Fruit fly (Drosophila melanogaster) whole organism, embryonic: Measurements from ENCODE around the gene gNacalpha.

Experiments used
- BEAF-32 ChIP-seq: fragments of 200-800 bp; sonication (Bioruptor generic); optimal IDR thresholded peaks from 3 replicates; lab custom pipeline; 2017; ENCODE audit warnings: missing biosample characterization, missing genetic modification characterization, mild to moderate bottlenecking, moderate library complexity, missing genetic modification reagents
- Bgb ChIP-seq: fragments of 200-800 bp; sonication (Bioruptor generic); IDR thresholded peaks from 2 replicates; pipeline ENCODE4 v1.3.6; 2022; ENCODE audit warnings: missing biosample characterization, missing genetic modification characterization; ENCODE audit not compliant: partially characterized antibody
- CG10431 ChIP-seq: fragments of 200-800 bp; sonication (Bioruptor generic); optimal IDR thresholded peaks from 3 replicates; lab custom pipeline; 2018; ENCODE audit warnings: missing biosample characterization, mild to moderate bottlenecking, missing genetic modification characterization
- CG11085 ChIP-seq: fragments of 200-800 bp; sonication (Bioruptor generic); IDR thresholded peaks from 2 replicates; pipeline ENCODE4 v1.3.6; 2022; ENCODE audit warnings: missing biosample characterization, missing genetic modification characterization
- CG11398 ChIP-seq: fragments of 200-800 bp; sonication (Bioruptor generic); optimal IDR thresholded peaks from 2 replicates; lab custom pipeline; 2016; ENCODE audit warnings: missing biosample characterization, missing genetic modification characterization
- CG11560 ChIP-seq: fragments of 200-800 bp; sonication (Bioruptor generic); IDR thresholded peaks from 3 replicates; pipeline ENCODE4 v1.3.6; 2022; ENCODE audit warnings: missing biosample characterization, missing genetic modification characterization
- CG15479 ChIP-seq: fragments of 200-800 bp; sonication (Bioruptor generic); optimal IDR thresholded peaks from 3 replicates; lab custom pipeline; 2019; ENCODE audit warnings: missing biosample characterization, mild to moderate bottlenecking, missing genetic modification characterization, moderate library complexity
- CG17385 ChIP-seq: fragments of 200-800 bp; sonication (Bioruptor generic); optimal IDR thresholded peaks from 3 replicates; lab custom pipeline; 2018; ENCODE audit warnings: missing biosample characterization, mild to moderate bottlenecking, missing genetic modification characterization
- CG18262 ChIP-seq: fragments of 200-800 bp; optimal IDR thresholded peaks from 3 replicates; lab custom pipeline; 2019; ENCODE audit warnings: missing biosample characterization, mild to moderate bottlenecking, missing genetic modification characterization, moderate library complexity
- CG7786 ChIP-seq: fragments of 200-800 bp; sonication (Bioruptor generic); optimal IDR thresholded peaks from 2 replicates; lab custom pipeline; 2016; ENCODE audit warnings: missing biosample characterization, missing genetic modification characterization
- CG7839 ChIP-seq: fragments of 200-800 bp; sonication (Bioruptor generic); optimal IDR thresholded peaks from 3 replicates; lab custom pipeline; 2018; ENCODE audit warnings: missing biosample characterization, mild to moderate bottlenecking, missing genetic modification characterization, moderate library complexity
- D ChIP-seq, 2 experiments: fragments of 200-800 bp in 1 of 2; fragments of >200 bp in 1 of 2; sonication (Bioruptor generic) in 1 of 2; optimal IDR thresholded peaks; 2 replicates in 1 of 2; 3 replicates in 1 of 2; lab custom pipeline; 2017; ENCODE audit warnings: mild to moderate bottlenecking in 1 of 2, missing biosample characterization in 1 of 2, missing genetic modification characterization in 1 of 2, missing genetic modification reagents in 1 of 2
- Deaf1 ChIP-seq: fragments of 200-800 bp; optimal IDR thresholded peaks from 3 replicates; lab custom pipeline; 2019; ENCODE audit warnings: missing biosample characterization, mild to moderate bottlenecking, missing genetic modification characterization, moderate library complexity
- Fer2 ChIP-seq: fragments of 200-800 bp; sonication (Bioruptor generic); optimal IDR thresholded peaks from 2 replicates; lab custom pipeline; 2018; ENCODE audit warnings: missing biosample characterization, mild to moderate bottlenecking, missing genetic modification characterization, moderate library complexity
- HLH3B ChIP-seq: fragments of 200-800 bp; sonication (Bioruptor generic); IDR thresholded peaks from 2 replicates; pipeline ENCODE4 v1.3.6; 2022; ENCODE audit warnings: missing biosample characterization, missing genetic modification characterization
- Hr51 ChIP-seq, 2 experiments: fragments of 200-800 bp; sonication (Bioruptor generic); optimal IDR thresholded peaks; 2 replicates in 1 of 2; 3 replicates in 1 of 2; lab custom pipeline; 2016 to 2018; ENCODE audit warnings: missing biosample characterization in 2 of 2, missing genetic modification characterization in 2 of 2, mild to moderate bottlenecking in 1 of 2, moderate library complexity in 1 of 2
- Hr78 ChIP-seq, 2 experiments: fragments of 200-800 bp in 1 of 2; fragments of >200 bp in 1 of 2; sonication (Bioruptor generic) in 1 of 2; optimal IDR thresholded peaks; 2 replicates each; lab custom pipeline; 2017 to 2019; ENCODE audit warnings: missing biosample characterization in 2 of 2, missing genetic modification characterization in 2 of 2, mild to moderate bottlenecking in 1 of 2, moderate library complexity in 1 of 2
- MTF-1 ChIP-seq: fragments of 200-800 bp; sonication (Bioruptor generic); optimal IDR thresholded peaks from 2 replicates; lab custom pipeline; 2018; ENCODE audit warnings: missing biosample characterization, mild to moderate bottlenecking, missing genetic modification characterization, borderline replicate concordance
- Xrp1 ChIP-seq: fragments of 200-800 bp; sonication (Bioruptor generic); IDR thresholded peaks from 2 replicates; pipeline ENCODE4 v1.3.6; 2022; ENCODE audit warnings: missing biosample characterization, missing genetic modification characterization
- bsh ChIP-seq, 2 experiments: fragments of 200-800 bp; sonication (Bioruptor generic); optimal IDR thresholded peaks; 2 replicates each; lab custom pipeline; 2017 to 2018; ENCODE audit warnings: mild to moderate bottlenecking in 2 of 2, missing biosample characterization in 2 of 2, missing genetic modification characterization in 2 of 2, moderate library complexity in 1 of 2
- cg ChIP-seq: fragments of 200-800 bp; sonication (Bioruptor generic); optimal IDR thresholded peaks from 3 replicates; lab custom pipeline; 2019; ENCODE audit warnings: missing biosample characterization, mild to moderate bottlenecking, missing genetic modification characterization, moderate library complexity
- chm ChIP-seq: fragments of 200-800 bp; sonication (Bioruptor generic); IDR thresholded peaks from 2 replicates; pipeline ENCODE4 v1.3.6; 2022; ENCODE audit warnings: missing biosample characterization, missing genetic modification characterization
- chn ChIP-seq: fragments of 200-800 bp; sonication (Bioruptor generic); optimal IDR thresholded peaks from 2 replicates; lab custom pipeline; 2016; ENCODE audit warnings: missing biosample characterization, missing genetic modification characterization
- dpn ChIP-seq, 2 experiments: fragments of 200-800 bp; sonication (Bioruptor generic); optimal IDR thresholded peaks; 3 replicates each; lab custom pipeline; 2016; ENCODE audit warnings: missing biosample characterization in 2 of 2, missing genetic modification characterization in 2 of 2
- fd3F ChIP-seq: fragments of 200-800 bp; sonication (Bioruptor generic); optimal IDR thresholded peaks from 2 replicates; lab custom pipeline; 2018; ENCODE audit warnings: missing biosample characterization, mild to moderate bottlenecking, missing genetic modification characterization, moderate library complexity
- fd64A ChIP-seq: fragments of 200-800 bp; sonication (Bioruptor generic); optimal IDR thresholded peaks from 3 replicates; lab custom pipeline; 2018; ENCODE audit warnings: missing biosample characterization, mild to moderate bottlenecking, missing genetic modification characterization
- gem ChIP-seq: fragments of 200-800 bp; sonication (Bioruptor generic); optimal IDR thresholded peaks from 2 replicates; lab custom pipeline; 2019; ENCODE audit warnings: missing biosample characterization, mild to moderate bottlenecking, missing genetic modification characterization, moderate library complexity
- grn ChIP-seq: fragments of 200-800 bp; sonication (Bioruptor generic); optimal IDR thresholded peaks from 3 replicates; lab custom pipeline; 2017; ENCODE audit warnings: missing biosample characterization, missing genetic modification characterization
- insv ChIP-seq, 2 experiments: fragments of 200-800 bp; sonication (Bioruptor generic); optimal IDR thresholded peaks; 3 replicates each; lab custom pipeline; 2016 to 2018; ENCODE audit warnings: missing biosample characterization in 2 of 2, missing genetic modification characterization in 2 of 2
- klu ChIP-seq: fragments of 200-800 bp; sonication (Bioruptor generic); IDR thresholded peaks from 2 replicates; pipeline ENCODE4 v1.3.6; 2022; ENCODE audit warnings: missing biosample characterization, missing genetic modification characterization
- knrl ChIP-seq: fragments of 200-800 bp; sonication (Bioruptor generic); IDR thresholded peaks from 3 replicates; pipeline ENCODE4 v1.3.6; 2022; ENCODE audit warnings: missing biosample characterization, missing genetic modification characterization; ENCODE audit not compliant: partially characterized antibody
- lbe ChIP-seq: fragments of 200-800 bp; sonication (Bioruptor generic); optimal IDR thresholded peaks from 2 replicates; lab custom pipeline; 2016; ENCODE audit warnings: missing biosample characterization, mild to moderate bottlenecking, missing genetic modification characterization
- nerfin-2 ChIP-seq: fragments of 200-800 bp; sonication (Bioruptor generic); IDR thresholded peaks from 2 replicates; pipeline ENCODE4 v1.3.6; 2022; ENCODE audit warnings: missing biosample characterization, missing genetic modification characterization; ENCODE audit not compliant: partially characterized antibody
- nom ChIP-seq: fragments of 200-800 bp; sonication (Bioruptor generic); optimal IDR thresholded peaks from 2 replicates; lab custom pipeline; 2017; ENCODE audit warnings: missing biosample characterization, missing genetic modification characterization, mild to moderate bottlenecking, moderate library complexity, missing genetic modification reagents
- oc ChIP-seq: fragments of 200-800 bp; sonication (Bioruptor generic); optimal IDR thresholded peaks from 2 replicates; lab custom pipeline; 2018; ENCODE audit warnings: missing biosample characterization, mild to moderate bottlenecking, missing genetic modification characterization, moderate library complexity
- odd ChIP-seq: fragments of 200-800 bp; sonication (Bioruptor generic); optimal IDR thresholded peaks from 2 replicates; lab custom pipeline; 2017; ENCODE audit warnings: missing biosample characterization, mild to moderate bottlenecking, missing genetic modification characterization
- pita ChIP-seq: fragments of 200-800 bp; sonication (Bioruptor generic); optimal IDR thresholded peaks from 2 replicates; lab custom pipeline; 2017; ENCODE audit warnings: missing biosample characterization, mild to moderate bottlenecking, missing genetic modification characterization
- sisA ChIP-seq: fragments of 200-800 bp; sonication (Bioruptor generic); IDR thresholded peaks from 2 replicates; pipeline ENCODE4 v1.3.6; 2022; ENCODE audit warnings: missing biosample characterization, missing genetic modification characterization
- stwl ChIP-seq: fragments of 200-800 bp; sonication (Bioruptor generic); optimal IDR thresholded peaks from 3 replicates; lab custom pipeline; 2018; ENCODE audit warnings: missing biosample characterization, mild to moderate bottlenecking, missing genetic modification characterization, moderate library complexity
- tll ChIP-seq, 2 experiments: fragments of 200-800 bp in 1 of 2; fragments of >200 bp in 1 of 2; sonication (Bioruptor generic) in 1 of 2; optimal IDR thresholded peaks; 2 replicates each; lab custom pipeline; 2017 to 2019; ENCODE audit warnings: missing biosample characterization in 2 of 2, missing genetic modification characterization in 2 of 2, mild to moderate bottlenecking in 1 of 2, moderate library complexity in 1 of 2
- twi ChIP-seq: fragments of 200-800 bp; optimal IDR thresholded peaks from 2 replicates; lab custom pipeline; 2019; ENCODE audit warnings: missing biosample characterization, mild to moderate bottlenecking, missing genetic modification characterization, moderate library complexity
- vnd ChIP-seq: fragments of 200-800 bp; sonication (Bioruptor generic); IDR thresholded peaks from 3 replicates; pipeline ENCODE4 v1.3.6; 2022; ENCODE audit warnings: missing biosample characterization, missing genetic modification characterization; ENCODE audit not compliant: partially characterized antibody
- yki ChIP-seq: fragments of >200 bp; optimal IDR thresholded peaks from 3 replicates; lab custom pipeline; 2018
- zen ChIP-seq: fragments of 200-800 bp; sonication (Bioruptor generic); optimal IDR thresholded peaks from 3 replicates; lab custom pipeline; 2018; ENCODE audit warnings: missing biosample characterization, mild to moderate bottlenecking, missing genetic modification characterization, moderate library complexity
- zfh1 ChIP-seq: fragments of 200-800 bp; sonication (Bioruptor generic); IDR thresholded peaks from 3 replicates; pipeline ENCODE4 v1.3.6; 2022; ENCODE audit warnings: missing biosample characterization, missing genetic modification characterization

Gene gNacalpha

DNA sequence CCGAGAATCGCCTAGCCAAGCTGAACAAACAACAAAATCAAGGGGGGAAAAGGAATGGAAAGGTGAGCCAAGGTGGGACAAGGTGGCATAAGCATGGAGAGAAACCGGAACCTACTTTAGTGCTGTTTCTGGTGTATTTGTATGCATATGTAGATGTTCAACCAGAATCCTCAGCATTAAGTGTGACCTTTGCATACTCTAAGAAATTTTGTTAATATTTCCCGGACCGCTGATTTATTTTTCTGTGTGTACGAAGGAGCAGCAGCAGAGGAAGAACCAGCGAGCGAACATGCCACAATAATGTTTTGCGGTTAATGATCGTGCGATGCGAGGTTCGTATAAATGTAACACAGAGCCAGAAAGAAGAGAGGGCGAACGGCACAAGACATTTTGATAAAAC, 28.0 kb downstream of the gNacalpha start (continued):
- TF ChIP-seq zfh1 (GFP tag; lab: Robert Waterston, UW) (0 out of 3 replicates have a peak, but pooled peaks have one; percentile 49), gem (tag; lab: Kevin White, UChicago) (peak; percentile 41), Hr78 (GFP tag; optimal IDR thresholded peaks at IDR 0.05; lab: Kevin White, UChicago) (peak in 1 of 2 experiments; percentile 12), CG10431 (GFP tag; lab: Kevin White, UChicago) (no peak), HLH3B (GFP tag; lab: Robert Waterston, UW) (no peak), yki (lab: Kevin White, UChicago) (no peak), bsh (GFP tag; optimal IDR thresholded peaks at IDR 0.05; lab: Kevin White, UChicago) (peak; percentile 30 to 75), nom (peak; percentile 47), tll (GFP tag; optimal IDR thresholded peaks at IDR 0.05; lab: Kevin White, UChicago) (no peak)

DNA sequence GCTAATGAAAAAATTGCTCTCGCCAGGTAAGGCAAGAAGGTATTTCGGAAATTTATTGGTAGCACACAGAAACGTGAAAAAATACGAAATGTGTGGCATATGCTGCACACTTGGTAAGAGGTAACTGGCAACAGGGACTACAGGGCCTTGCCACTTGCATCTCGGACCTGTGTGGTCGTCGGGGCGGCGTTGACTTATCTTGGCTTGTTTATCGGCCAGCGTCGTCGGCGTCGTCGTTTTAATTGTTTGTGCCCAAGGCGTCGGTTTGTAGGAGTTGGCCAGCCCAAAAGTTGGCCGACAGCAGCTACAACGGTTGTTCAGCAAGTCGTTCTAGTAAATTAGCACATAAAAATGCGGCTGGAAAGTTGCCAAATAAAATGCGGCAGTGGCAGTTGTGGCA, 29.3 kb downstream of the gNacalpha start:
- TF ChIP-seq zen (tag; lab: Kevin White, UChicago) = peak; percentile 39
- TF ChIP-seq Hr51 (GFP tag; optimal IDR thresholded peaks at IDR 0.05; lab: Kevin White, UChicago) = no peak
- TF ChIP-seq tll (GFP tag; optimal IDR thresholded peaks at IDR 0.05; lab: Kevin White, UChicago) = peak in 1 of 2 experiments; percentile 75
- no peak for TF ChIP-seq chm
- TF ChIP-seq Fer2 (tag; lab: Kevin White, UChicago) = no peak
- no peak for TF ChIP-seq CG11560 (tag; lab: Robert Waterston, UW)
- no peak for TF ChIP-seq stwl (tag; lab: Kevin White, UChicago)
- no peak for TF ChIP-seq pita
- TF ChIP-seq CG7786 (GFP tag; lab: Kevin White, UChicago) = no peak
- TF ChIP-seq CG10431 (GFP tag; lab: Kevin White, UChicago) = no peak
- no peak for TF ChIP-seq CG11085 (GFP tag; lab: Robert Waterston, UW)
- no peak for TF ChIP-seq dpn (GFP tag; optimal IDR thresholded peaks at IDR 0.05; lab: Kevin White, UChicago)
- TF ChIP-seq MTF-1 (GFP tag; lab: Kevin White, UChicago) = no peak
- TF ChIP-seq CG7839 (tag; lab: Kevin White, UChicago) = no peak
- peak; percentile 45 for TF ChIP-seq D (optimal IDR thresholded peaks at IDR 0.05; lab: Kevin White, UChicago)
- TF ChIP-seq D (GFP tag; optimal IDR thresholded peaks at IDR 0.05; lab: Kevin White, UChicago) = no peak
- peak; percentile 26 for TF ChIP-seq twi (tag; lab: Kevin White, UChicago)
- no peak for TF ChIP-seq BEAF-32 (GFP tag; lab: Kevin White, UChicago)
- no peak for TF ChIP-seq chn (GFP tag; lab: Kevin White, UChicago)
- TF ChIP-seq CG15479 (GFP tag; lab: Kevin White, UChicago) = peak; percentile 61
- TF ChIP-seq CG18262 (tag; lab: Kevin White, UChicago) = no peak
- TF ChIP-seq sisA = no peak

DNA sequence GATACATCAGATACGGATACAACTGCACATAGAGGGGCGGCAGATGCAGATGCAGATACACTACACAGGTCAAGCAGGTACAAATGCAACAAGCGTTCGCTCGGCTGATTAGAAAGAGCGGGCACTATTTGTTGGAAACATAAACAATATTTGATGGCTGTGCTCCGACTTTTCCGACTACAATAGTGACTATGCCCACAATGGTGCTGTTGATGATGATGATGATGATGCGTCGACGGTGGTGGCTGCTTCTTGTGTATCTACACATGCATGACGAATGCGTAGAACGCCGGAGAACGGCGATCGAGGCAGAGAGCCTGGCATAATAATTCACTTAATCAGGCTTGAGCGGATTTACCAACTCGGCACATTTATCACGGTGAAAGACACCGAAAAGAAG, 31.0 kb downstream of the gNacalpha start:
- TF ChIP-seq cg (peak; percentile 2), MTF-1 (GFP tag; lab: Kevin White, UChicago) (no peak), grn (peak; percentile 29), CG17385 (GFP tag; lab: Kevin White, UChicago) (no peak), nerfin-2 (GFP tag; lab: Robert Waterston, UW) (no peak), odd (GFP tag; lab: Kevin White, UChicago) (peak; percentile 16), CG15479 (GFP tag; lab: Kevin White, UChicago) (peak; percentile 85), Bgb (no peak), Xrp1 (GFP tag; lab: Robert Waterston, UW) (0 out of 2 replicates have a peak, but pooled peaks have one; percentile 3), knrl (GFP tag; lab: Robert Waterston, UW) (no peak), fd64A (GFP tag; lab: Kevin White, UChicago) (no peak), klu (GFP tag; lab: Robert Waterston, UW) (no peak), vnd (no peak), Deaf1 (tag; lab: Kevin White, UChicago) (no peak), insv (GFP tag; optimal IDR thresholded peaks at IDR 0.05; lab: Kevin White, UChicago) (peak in 1 of 2 experiments; percentile 34), CG11398 (GFP tag; lab: Kevin White, UChicago) (no peak), oc (tag; lab: Kevin White, UChicago) (peak; percentile 4), fd3F (no peak), lbe (GFP tag; lab: Kevin White, UChicago) (no peak), tll (GFP tag; optimal IDR thresholded peaks at IDR 0.05; lab: Kevin White, UChicago) (peak in 1 of 2 experiments; percentile 75), zen (tag; lab: Kevin White, UChicago) (peak; percentile 65)
